Worm (Caenorhabditis elegans): ENCODE results near the gene srh-297.
A peak's percentile ranks its signal among the peaks of the same experiment; 100 is the strongest.

Gene srh-297

DNA sequence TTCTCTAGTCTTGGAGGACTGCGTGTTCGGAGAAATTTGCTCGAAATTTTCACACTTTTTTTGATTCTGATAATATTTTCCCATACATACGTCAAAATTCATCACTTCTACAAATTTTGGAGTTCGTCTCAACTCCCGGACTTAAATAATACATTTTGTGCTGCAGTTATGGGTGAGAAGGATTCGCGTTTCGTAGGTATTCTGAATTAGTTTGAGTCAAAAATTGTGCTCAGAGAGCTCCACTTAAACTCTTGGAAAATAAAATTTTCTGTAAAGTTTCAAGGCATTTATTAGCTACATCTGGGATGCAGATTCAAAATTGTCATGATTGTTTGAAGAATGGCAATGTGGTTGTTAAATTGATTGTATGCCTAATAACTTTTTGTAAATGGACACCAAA lies 16.4 kb downstream of the srh-297 start, which contains the start of gene ZC239.4:
Gene ZC239.4 (plus strand): TSS at position 301 of the 400 bp plus-strand sequence.
- TF ChIP-seq ceh-16 (tag; optimal IDR thresholded peaks at IDR 0.05), result no peak
- TF ChIP-seq R02D3.7 (tag; optimal IDR thresholded peaks at IDR 0.05), result no peak
- TF ChIP-seq aly-2 (tag; optimal IDR thresholded peaks at IDR 0.05), result no peak
- no peak for TF ChIP-seq ZK546.5 (tag; optimal IDR thresholded peaks at IDR 0.05)
- no peak for TF ChIP-seq hmg-11 (tag; optimal IDR thresholded peaks at IDR 0.05)
- no peak for TF ChIP-seq lsy-12 (tag; optimal IDR thresholded peaks at IDR 0.05)
- no peak for TF ChIP-seq nhr-237 (tag; optimal IDR thresholded peaks at IDR 0.05)
- TF ChIP-seq nhr-28 (tag; optimal IDR thresholded peaks at IDR 0.05), result no peak

DNA sequence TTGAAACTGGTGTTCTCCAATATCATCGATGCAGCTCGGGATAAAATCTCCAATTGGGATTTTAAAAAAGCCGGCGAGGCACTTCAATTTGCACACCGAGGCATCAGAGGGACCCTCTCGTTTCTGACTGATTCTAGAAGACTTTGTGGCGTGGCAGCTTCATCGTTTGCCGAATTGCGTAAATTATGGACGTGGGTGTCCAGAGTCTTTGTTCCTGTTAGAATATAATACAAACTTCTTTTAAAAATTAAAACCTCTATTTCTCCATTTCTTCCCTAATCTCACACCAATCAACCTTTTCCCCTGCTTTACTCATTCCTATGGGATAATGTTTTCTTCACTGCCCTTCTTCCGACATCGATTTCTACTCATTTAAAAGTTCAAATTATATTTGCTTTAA lies 20.0 kb downstream of the srh-297 start, which contains the start of gene ZC239.5:
Gene ZC239.5 (plus strand): TSS at position 301 of the 400 bp plus-strand sequence.
- TF ChIP-seq ama-1 (optimal IDR thresholded peaks at IDR 0.05), result no peak
- TF ChIP-seq elt-1 (tag; optimal IDR thresholded peaks at IDR 0.05), result no peak
- no peak for TF ChIP-seq nhr-28 (tag; optimal IDR thresholded peaks at IDR 0.05)
- TF ChIP-seq egl-27 (tag; optimal IDR thresholded peaks at IDR 0.05), result no peak
- TF ChIP-seq fkh-10 (GFP tag; optimal IDR thresholded peaks at IDR 0.05), result no peak
- TF ChIP-seq lin-39 (tag; optimal IDR thresholded peaks at IDR 0.05), result no peak
- TF ChIP-seq ceh-16 (tag; optimal IDR thresholded peaks at IDR 0.05), result no peak
- TF ChIP-seq nhr-23 (tag; optimal IDR thresholded peaks at IDR 0.05), result no peak
- TF ChIP-seq unc-39 (tag; optimal IDR thresholded peaks at IDR 0.05), result no peak
- TF ChIP-seq nhr-76 (tag; optimal IDR thresholded peaks at IDR 0.05), result no peak

DNA sequence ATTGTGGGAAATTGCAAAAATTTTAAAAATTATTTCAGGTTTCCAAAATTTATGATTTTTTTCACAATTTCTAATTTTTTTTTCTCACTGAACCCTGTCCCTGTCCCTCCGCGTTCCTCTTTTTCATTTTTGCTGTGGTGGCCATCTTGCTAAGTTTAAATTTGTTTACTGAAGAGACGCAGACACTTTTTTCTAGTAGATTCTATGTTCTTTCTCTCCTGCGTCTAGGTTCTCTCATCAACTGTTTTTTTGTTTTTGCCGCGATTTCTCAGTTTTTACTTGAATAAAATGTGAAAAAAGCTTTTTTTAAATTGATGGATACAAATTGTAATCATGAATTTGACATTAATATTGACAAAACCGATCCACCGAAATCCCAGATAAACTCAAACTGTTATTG lies 21.1 kb downstream of the srh-297 start, which contains the start of gene ZC239.6:
Gene ZC239.6 (plus strand): TSS at position 381 of the 400 bp plus-strand sequence.
- peak; percentile 66 for TF ChIP-seq pha-4 (tag; optimal IDR thresholded peaks at IDR 0.05)
- peak; percentile 3 for TF ChIP-seq nhr-23 (tag; optimal IDR thresholded peaks at IDR 0.05)
- no peak for TF ChIP-seq nhr-67 (tag; optimal IDR thresholded peaks at IDR 0.05)
- peak; percentile 33 for TF ChIP-seq snpc-4 (tag; optimal IDR thresholded peaks at IDR 0.05)
- TF ChIP-seq mdl-1 (tag; optimal IDR thresholded peaks at IDR 0.05), result no peak
- no peak for TF ChIP-seq ztf-11 (tag; optimal IDR thresholded peaks at IDR 0.05)
- peak; percentile 55 for TF ChIP-seq nfya-1 (tag; optimal IDR thresholded peaks at IDR 0.05; ENCODE audit: insufficient read depth)
- TF ChIP-seq hmg-11 (tag; optimal IDR thresholded peaks at IDR 0.05), result peak; percentile 30
- TF ChIP-seq nhr-43 (tag; optimal IDR thresholded peaks at IDR 0.05; ENCODE audit: poor library complexity, severe bottlenecking), result no peak

DNA sequence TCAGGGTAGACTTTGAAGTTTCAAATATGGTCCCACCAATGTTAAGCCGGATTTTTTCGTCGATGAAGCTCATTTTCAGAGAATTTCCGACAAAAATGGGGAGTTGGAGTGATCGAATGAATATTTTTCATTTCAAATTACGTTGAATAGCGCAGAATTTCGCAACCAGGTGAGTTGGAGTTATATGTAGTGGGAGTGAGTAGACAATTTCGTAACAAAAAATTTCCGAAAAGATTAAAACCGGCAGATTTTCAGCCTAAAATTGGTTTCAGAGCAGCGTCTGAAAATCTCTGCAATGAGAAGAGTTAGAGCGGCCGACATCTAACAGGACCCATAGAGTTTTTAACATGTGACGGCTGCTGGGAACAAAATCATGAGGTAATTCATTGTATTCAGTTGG lies 21.6 kb downstream of the srh-297 start, which contains the start of gene sdz-35:
Gene sdz-35 (minus strand): TSS at position 101 of the 400 bp plus-strand sequence.
- TF ChIP-seq aly-2 (tag; optimal IDR thresholded peaks at IDR 0.05) (no peak), snpc-4 (tag; optimal IDR thresholded peaks at IDR 0.05) (no peak), fkh-2 (tag; optimal IDR thresholded peaks at IDR 0.05) (no peak), daf-12 (tag; optimal IDR thresholded peaks at IDR 0.05) (no peak), nhr-11 (tag; optimal IDR thresholded peaks at IDR 0.05) (no peak), ceh-82 (tag; optimal IDR thresholded peaks at IDR 0.05) (no peak)

DNA sequence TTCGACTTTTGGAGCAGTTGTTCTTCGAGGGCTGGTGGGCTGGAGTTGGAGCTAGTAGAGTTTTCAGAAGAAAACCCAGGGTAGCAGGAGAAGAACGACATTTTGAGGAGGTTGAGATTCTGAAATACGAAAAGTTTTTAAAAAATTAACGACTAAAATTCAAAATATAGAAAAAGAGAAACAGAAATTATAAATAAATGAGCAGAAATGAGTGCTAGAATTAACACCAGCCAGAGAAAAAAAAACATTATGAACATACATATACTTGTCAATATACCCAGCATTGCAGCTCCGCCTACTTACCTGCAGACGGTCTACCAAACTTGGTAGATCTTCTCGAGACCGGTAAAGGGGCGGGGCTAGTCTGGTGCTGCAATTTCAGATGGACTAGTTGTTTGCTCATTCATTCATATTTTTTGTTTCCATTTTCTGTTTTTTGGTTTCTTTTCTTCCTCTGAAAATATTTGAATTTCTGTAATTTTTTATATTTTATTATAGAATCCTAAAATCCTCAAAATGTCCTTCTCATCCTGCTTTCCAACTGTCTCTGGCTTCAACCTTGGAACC lies 23.8 kb downstream of the srh-297 start, which contains the start of the genes ZC239.20 and ZC239.21:
Gene ZC239.20 (minus strand): TSS at position 101 of the 567 bp plus-strand sequence.
Gene ZC239.21 (plus strand): TSS at position 517 of the 567 bp plus-strand sequence.
- TF ChIP-seq elt-2 (tag; optimal IDR thresholded peaks at IDR 0.05) (no peak), fos-1 (tag; optimal IDR thresholded peaks at IDR 0.05) (no peak), nfya-1 (tag; optimal IDR thresholded peaks at IDR 0.05; ENCODE audit: insufficient read depth) (no peak), nhr-43 (tag; optimal IDR thresholded peaks at IDR 0.05; ENCODE audit: poor library complexity, severe bottlenecking) (no peak), lin-15B (tag; optimal IDR thresholded peaks at IDR 0.05) (no peak), nhr-67 (tag; optimal IDR thresholded peaks at IDR 0.05) (no peak), elt-3 (tag; optimal IDR thresholded peaks at IDR 0.05) (no peak), fkh-2 (tag; optimal IDR thresholded peaks at IDR 0.05) (no peak), unc-39 (tag; optimal IDR thresholded peaks at IDR 0.05) (no peak), elt-1 (tag; optimal IDR thresholded peaks at IDR 0.05) (no peak), R02D3.7 (tag; optimal IDR thresholded peaks at IDR 0.05) (no peak), nhr-77 (tag; optimal IDR thresholded peaks at IDR 0.05) (no peak)

DNA sequence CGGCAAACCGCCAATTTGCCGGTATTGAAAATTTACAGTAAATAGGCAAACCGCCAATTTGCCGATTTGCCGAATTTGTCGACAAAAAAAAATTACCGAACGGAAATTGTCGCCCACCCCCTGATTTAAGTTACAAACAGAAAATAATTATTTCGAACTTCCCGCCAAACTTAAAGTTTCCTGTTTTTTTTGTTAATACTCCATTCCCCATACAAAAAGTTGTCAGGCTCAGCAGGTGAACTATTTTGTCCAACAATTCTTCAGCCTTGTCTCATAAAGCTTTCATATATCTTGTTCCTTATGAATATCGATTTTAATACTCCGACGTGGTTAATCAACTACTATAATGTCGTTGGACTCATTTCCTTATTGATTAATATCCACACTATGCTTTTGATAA lies 26.9 kb downstream of the srh-297 start, which contains the start of gene sri-50:
Gene sri-50 (plus strand): TSS at position 301 of the 400 bp plus-strand sequence.
- TF ChIP-seq unc-39 (tag; optimal IDR thresholded peaks at IDR 0.05) (no peak), elt-1 (tag; optimal IDR thresholded peaks at IDR 0.05) (no peak), ztf-11 (tag; optimal IDR thresholded peaks at IDR 0.05) (no peak), lsy-12 (tag; optimal IDR thresholded peaks at IDR 0.05) (no peak), ceh-16 (tag; optimal IDR thresholded peaks at IDR 0.05) (no peak), jun-1 (tag; optimal IDR thresholded peaks at IDR 0.05) (no peak), elt-2 (tag; optimal IDR thresholded peaks at IDR 0.05) (no peak), nhr-11 (tag; optimal IDR thresholded peaks at IDR 0.05) (no peak), hmg-11 (tag; optimal IDR thresholded peaks at IDR 0.05) (no peak), nhr-23 (tag; optimal IDR thresholded peaks at IDR 0.05) (no peak), nhr-76 (tag; optimal IDR thresholded peaks at IDR 0.05) (no peak), ztf-4 (tag; optimal IDR thresholded peaks at IDR 0.05) (no peak), sea-2 (GFP tag; optimal IDR thresholded peaks at IDR 0.05) (no peak), egl-5 (tag; optimal IDR thresholded peaks at IDR 0.05) (no peak), nhr-28 (tag; optimal IDR thresholded peaks at IDR 0.05) (no peak)

All from whole organism, L3 larva.